Worm (Caenorhabditis elegans) whole organism, L4 larva: ENCODE results near the gene spp-7.

ENCODE experiments used
- D1046.2 ChIP-seq: fragments of 200-800 bp; sonication (Bioruptor generic); IDR thresholded peaks from 2 replicates; pipeline ENCODE4 v1.3.6; 2022; ENCODE audit warnings: missing genetic modification characterization, missing compliant biosample characterization
- F26F4.8 ChIP-seq: fragments of 200-800 bp; sonication (Bioruptor generic); conservative IDR thresholded peaks from 2 replicates; pipeline ENCODE4 v1.3.6; 2022; ENCODE audit warnings: missing genetic modification characterization, missing compliant biosample characterization
- F44E2.7 ChIP-seq: fragments of 200-800 bp; sonication (Bioruptor generic); IDR thresholded peaks from 2 replicates; pipeline ENCODE4 v2.1.2; 2022; ENCODE audit warnings: missing genetic modification characterization, missing compliant biosample characterization
- R02D3.7 ChIP-seq: fragments of 150-350 bp; sonication (generic microtip); optimal IDR thresholded peaks from 3 replicates; lab custom pipeline; 2014; ENCODE audit warnings: missing biosample characterization, missing genetic modification characterization
- T20F7.1 ChIP-seq: fragments of 200-800 bp; sonication (Bioruptor generic); optimal IDR thresholded peaks from 2 replicates; lab custom pipeline; 2018; ENCODE audit warnings: mild to moderate bottlenecking, missing genetic modification characterization, missing compliant biosample characterization
- ZK337.2 ChIP-seq: fragments of 200-800 bp; sonication (Bioruptor generic); IDR thresholded peaks from 2 replicates; pipeline ENCODE4 v1.3.6; 2022; ENCODE audit warnings: missing genetic modification reagents, missing genetic modification characterization, missing compliant biosample characterization
- aha-1 ChIP-seq: fragments of 150-350 bp; peaks from one replicate; lab custom pipeline; 2014; ENCODE audit warnings: missing biosample characterization, missing genetic modification characterization
- aly-2 ChIP-seq: sonication (generic microtip); optimal IDR thresholded peaks from 2 replicates; lab custom pipeline; 2018; ENCODE audit warnings: missing biosample characterization, missing genetic modification characterization
- attf-4 ChIP-seq: sonication (generic microtip); optimal IDR thresholded peaks from 3 replicates; lab custom pipeline; 2017; ENCODE audit warnings: missing biosample characterization, missing genetic modification characterization
- ceh-28 ChIP-seq: fragments of 150-350 bp; optimal IDR thresholded peaks from 2 replicates; lab custom pipeline; 2014; ENCODE audit warnings: missing biosample characterization, missing genetic modification reagents, missing genetic modification characterization
- ces-1 ChIP-seq: fragments of 150-350 bp; sonication (generic microtip); optimal IDR thresholded peaks from 4 replicates; lab custom pipeline; 2014; ENCODE audit warnings: missing biosample characterization, missing genetic modification reagents, missing genetic modification characterization
- daf-12 ChIP-seq: fragments of 150-350 bp; optimal IDR thresholded peaks from 2 replicates; lab custom pipeline; 2014; ENCODE audit warnings: missing biosample characterization, missing genetic modification reagents, missing genetic modification characterization
- daf-16 ChIP-seq, 3 experiments: sonication (generic microtip); optimal IDR thresholded peaks; 2 replicates each; lab custom pipeline; 2016 to 2017; ENCODE audit warnings: missing genetic modification characterization in 3 of 3, missing genetic modification reagents in 3 of 3, mild to moderate bottlenecking in 2 of 3, missing compliant biosample characterization in 2 of 3, missing biosample characterization in 1 of 3, moderate library complexity in 1 of 3
- daf-19 ChIP-seq: fragments of 200-800 bp; sonication (Bioruptor generic); conservative IDR thresholded peaks from 2 replicates; pipeline ENCODE4 v1.3.6; 2022; ENCODE audit warnings: missing genetic modification characterization, missing compliant biosample characterization
- dpl-1 ChIP-seq: fragments of 150-350 bp; optimal IDR thresholded peaks from 2 replicates; lab custom pipeline; 2014; ENCODE audit warnings: missing biosample characterization, missing genetic modification reagents, missing genetic modification characterization
- duxl-1 ChIP-seq: sonication (generic microtip); optimal IDR thresholded peaks from 2 replicates; lab custom pipeline; 2016; ENCODE audit warnings: mild to moderate bottlenecking, missing genetic modification characterization, moderate library complexity, missing compliant biosample characterization; ENCODE audit not compliant: poor library complexity
- fkh-10 ChIP-seq: fragments of 150-350 bp; optimal IDR thresholded peaks from 2 replicates; lab custom pipeline; 2014; ENCODE audit warnings: missing biosample characterization, missing genetic modification reagents, missing genetic modification characterization
- hif-1 ChIP-seq, 2 experiments: sonication (generic microtip); optimal IDR thresholded peaks; 2 replicates each; lab custom pipeline; 2016 to 2017; ENCODE audit warnings: missing compliant biosample characterization in 2 of 2, missing genetic modification characterization in 2 of 2, missing genetic modification reagents in 2 of 2, missing genotype in 2 of 2, mild to moderate bottlenecking in 1 of 2
- hlh-11 ChIP-seq: fragments of 200-800 bp; sonication (Bioruptor generic); optimal IDR thresholded peaks from 2 replicates; lab custom pipeline; 2018; ENCODE audit warnings: mild to moderate bottlenecking, missing genetic modification characterization, missing compliant biosample characterization
- hlh-30 ChIP-seq: sonication (generic microtip); optimal IDR thresholded peaks from 2 replicates; lab custom pipeline; 2017; ENCODE audit warnings: antibody characterized with exemption, mild to moderate bottlenecking, missing genetic modification characterization, missing compliant biosample characterization; ENCODE audit not compliant: insufficient read depth
- hmg-1.1 ChIP-seq: fragments of 200-800 bp; sonication (Bioruptor generic); IDR thresholded peaks from 2 replicates; pipeline ENCODE4 v1.3.6; 2022; ENCODE audit warnings: missing genetic modification reagents, missing genetic modification characterization, missing compliant biosample characterization
- lin-1 ChIP-seq: fragments of 200-800 bp; sonication (Bioruptor generic); IDR thresholded peaks from 2 replicates; pipeline ENCODE4 v1.3.6; 2022; ENCODE audit warnings: missing genetic modification reagents, missing genetic modification characterization, missing compliant biosample characterization
- lin-13 ChIP-seq: fragments of 150-350 bp; optimal IDR thresholded peaks from 2 replicates; lab custom pipeline; 2014; ENCODE audit warnings: missing biosample characterization, missing genetic modification reagents, missing genetic modification characterization
- lin-15B ChIP-seq: fragments of 150-350 bp; sonication (generic microtip); optimal IDR thresholded peaks from 3 replicates; lab custom pipeline; 2014; ENCODE audit warnings: missing biosample characterization, missing genetic modification characterization
- madf-9 ChIP-seq: fragments of 200-800 bp; sonication (Bioruptor generic); conservative IDR thresholded peaks from 2 replicates; pipeline ENCODE4 v1.3.6; 2022; ENCODE audit warnings: missing genetic modification reagents, missing genetic modification characterization, missing compliant biosample characterization
- mes-2 ChIP-seq: sonication (generic microtip); optimal IDR thresholded peaks from 2 replicates; lab custom pipeline; 2016; ENCODE audit warnings: missing genotype, mild to moderate bottlenecking, missing genetic modification characterization, missing compliant biosample characterization; ENCODE audit not compliant: poor library complexity, severe bottlenecking
- nhr-10 ChIP-seq: fragments of 150-350 bp; optimal IDR thresholded peaks from 2 replicates; lab custom pipeline; 2014; ENCODE audit warnings: missing biosample characterization, missing genetic modification characterization
- nhr-102 ChIP-seq: sonication (generic microtip); optimal IDR thresholded peaks from 2 replicates; lab custom pipeline; 2016; ENCODE audit warnings: mild to moderate bottlenecking, missing genetic modification characterization, moderate library complexity, missing compliant biosample characterization
- nhr-111 ChIP-seq: fragments of 200-800 bp; sonication (Bioruptor generic); optimal IDR thresholded peaks from 2 replicates; lab custom pipeline; 2018; ENCODE audit warnings: mild to moderate bottlenecking, missing genetic modification characterization, missing compliant biosample characterization
- nhr-237 ChIP-seq: sonication (generic microtip); optimal IDR thresholded peaks from 2 replicates; lab custom pipeline; 2017; ENCODE audit warnings: missing biosample characterization, missing genetic modification characterization
- nhr-28 ChIP-seq: fragments of 150-350 bp; optimal IDR thresholded peaks from 2 replicates; lab custom pipeline; 2014; ENCODE audit warnings: missing biosample characterization, missing genetic modification characterization
- nhr-41 ChIP-seq: fragments of 200-800 bp; sonication (Bioruptor generic); IDR thresholded peaks from 2 replicates; pipeline ENCODE4 v1.3.6; 2022; ENCODE audit warnings: missing genetic modification reagents, missing genetic modification characterization, missing compliant biosample characterization
- nhr-42 ChIP-seq: fragments of 200-800 bp; sonication (Bioruptor generic); IDR thresholded peaks from 2 replicates; pipeline ENCODE4 v1.3.6; 2022; ENCODE audit warnings: missing genetic modification characterization, missing compliant biosample characterization
- nhr-48 ChIP-seq: sonication (generic microtip); optimal IDR thresholded peaks from 2 replicates; lab custom pipeline; 2016; ENCODE audit warnings: mild to moderate bottlenecking, missing genetic modification characterization, missing compliant biosample characterization
- nhr-6 ChIP-seq: fragments of 150-350 bp; optimal IDR thresholded peaks from 2 replicates; lab custom pipeline; 2014; ENCODE audit warnings: missing biosample characterization, missing genetic modification characterization
- pqm-1 ChIP-seq: sonication (generic microtip); optimal IDR thresholded peaks from 2 replicates; lab custom pipeline; 2017; ENCODE audit warnings: missing biosample characterization, missing genetic modification characterization
- rbr-2 ChIP-seq: sonication (generic microtip); optimal IDR thresholded peaks from 2 replicates; lab custom pipeline; 2016; ENCODE audit warnings: missing genotype, missing genetic modification characterization, missing compliant biosample characterization
- skn-1 ChIP-seq: fragments of 150-350 bp; optimal IDR thresholded peaks from 2 replicates; lab custom pipeline; 2014; ENCODE audit warnings: missing biosample characterization, missing genetic modification characterization
- snpc-1.2 ChIP-seq: fragments of 200-800 bp; sonication (Bioruptor generic); IDR thresholded peaks from 2 replicates; pipeline ENCODE4 v1.3.6; 2022; ENCODE audit warnings: missing genetic modification reagents, missing genetic modification characterization, missing compliant biosample characterization
- spr-3 ChIP-seq: fragments of 200-800 bp; sonication (Bioruptor generic); optimal IDR thresholded peaks from 2 replicates; lab custom pipeline; 2018; ENCODE audit warnings: mild to moderate bottlenecking, missing genetic modification characterization, missing compliant biosample characterization
- tra-1 ChIP-seq: fragments of 200-800 bp; sonication (Bioruptor generic); IDR thresholded peaks from 2 replicates; pipeline ENCODE4 v1.3.6; 2022; ENCODE audit warnings: missing genetic modification reagents, missing genetic modification characterization, missing compliant biosample characterization
- unc-130 ChIP-seq: sonication (generic microtip); optimal IDR thresholded peaks from 2 replicates; lab custom pipeline; 2016; ENCODE audit warnings: missing genetic modification reagents, missing genetic modification characterization, missing compliant biosample characterization
- unc-62 ChIP-seq, 3 experiments: fragments of 150-350 bp in 1 of 3; sonication (generic microtip); optimal IDR thresholded peaks in 2 of 3; peaks in 1 of 3; 1 replicate in 1 of 3; 2 replicates in 2 of 3; lab custom pipeline; 2014 to 2017; ENCODE audit warnings: missing biosample characterization in 3 of 3, missing genetic modification characterization in 3 of 3, missing genetic modification reagents in 3 of 3, missing genotype in 1 of 3
- zip-11 ChIP-seq: fragments of 200-800 bp; sonication (Bioruptor generic); IDR thresholded peaks from 2 replicates; pipeline ENCODE4 v1.3.6; 2022; ENCODE audit warnings: missing genetic modification characterization, missing compliant biosample characterization
- ztf-7 ChIP-seq: fragments of 150-350 bp; optimal IDR thresholded peaks from 2 replicates; lab custom pipeline; 2014; ENCODE audit warnings: missing biosample characterization, missing genetic modification characterization

The spp-7 gene

DNA sequence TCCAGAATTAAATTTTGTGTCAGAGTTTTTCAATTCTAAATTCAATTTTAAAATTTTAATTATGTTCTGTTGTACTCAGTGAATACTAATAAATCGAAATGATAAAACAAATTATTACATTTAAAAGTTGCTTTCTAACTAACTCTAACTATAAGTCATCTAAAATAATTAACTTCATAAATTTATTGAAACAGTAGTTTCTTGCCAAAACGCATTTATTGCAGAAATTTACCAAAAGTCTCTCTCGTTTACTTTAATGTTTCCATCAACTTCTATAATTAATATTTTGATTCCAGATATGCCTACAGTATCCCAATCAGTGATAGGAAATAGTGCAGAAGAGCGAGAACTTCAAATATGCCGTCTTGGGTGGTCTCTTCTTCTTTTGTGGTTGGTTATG is 15.0 kb downstream of the spp-7 start, which contains the start of gene ZK616.1:
Gene ZK616.1 (plus strand): TSS at position 301 of the 400 bp plus-strand sequence.
- TF ChIP-seq nhr-41 (no peak), unc-62 (GFP tag; optimal IDR thresholded peaks at IDR 0.05 in 1 of 2; lab: Kevin White, UChicago) (peak in 1 of 2 experiments; percentile 16), unc-62 (tag; optimal IDR thresholded peaks at IDR 0.05; lab: Kevin White, UChicago) (no peak)

ce11 chrIV:5397539-5397938 is 18.1 kb downstream of the spp-7 start, which contains the start of gene ZK616.2:
Gene ZK616.2 (plus strand): TSS chrIV:5397839.
- no peak for TF ChIP-seq zip-11 (GFP tag; lab: Robert Waterston, UW)
- TF ChIP-seq nhr-102 (tag; lab: Kevin White, UChicago) = no peak

DNA sequence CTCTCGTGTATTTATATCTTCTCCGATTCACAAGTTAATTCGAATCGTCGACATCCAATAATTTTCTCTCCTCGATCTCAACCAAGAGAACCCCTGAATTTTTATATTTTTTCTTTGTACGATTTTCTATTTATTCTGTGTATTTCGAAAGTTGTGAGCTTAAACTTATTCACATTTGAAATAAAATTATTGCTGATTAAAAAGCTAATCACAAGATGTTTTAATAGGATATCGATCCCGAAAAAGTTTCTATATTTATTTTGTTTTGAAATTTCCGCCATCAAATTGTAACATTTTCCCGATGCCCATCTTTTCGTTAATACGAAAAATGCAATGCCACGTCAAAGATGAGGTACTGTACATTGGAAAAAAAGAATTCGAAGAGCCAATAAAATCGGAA is 18.8 kb downstream of the spp-7 start, which contains the start of gene ZK616.3:
Gene ZK616.3 (plus strand): TSS at position 301 of the 400 bp plus-strand sequence.
- TF ChIP-seq F44E2.7 (no peak), ces-1 (GFP tag; lab: Kevin White, UChicago) (no peak), unc-130 (GFP tag; lab: Kevin White, UChicago) (no peak), daf-12 (tag; lab: Kevin White, UChicago) (no peak), T20F7.1 (GFP tag; lab: Kevin White, UChicago) (no peak), ZK337.2 (no peak), tra-1 (GFP tag; lab: Robert Waterston, UW) (no peak), nhr-41 (no peak), nhr-111 (GFP tag; lab: Kevin White, UChicago) (no peak), F26F4.8 (GFP tag; lab: Robert Waterston, UW) (no peak), aly-2 (tag; lab: Kevin White, UChicago) (no peak)

- peak; percentile 25 for TF ChIP-seq nhr-48 (tag; lab: Kevin White, UChicago)
- no peak for TF ChIP-seq daf-19 (GFP tag; lab: Robert Waterston, UW)
- no peak for TF ChIP-seq nhr-42
- no peak for TF ChIP-seq skn-1
- peak; percentile 90 for TF ChIP-seq mes-2 (tag; lab: Kevin White, UChicago)
- TF ChIP-seq daf-16 (GFP tag; optimal IDR thresholded peaks at IDR 0.05; lab: Kevin White, UChicago) = peak in 1 of 2 experiments; percentile 27
- peak; percentile 44 for TF ChIP-seq daf-16 (tag; optimal IDR thresholded peaks at IDR 0.05; lab: Kevin White, UChicago)
- peak; percentile 32 for TF ChIP-seq aha-1
- TF ChIP-seq T20F7.1 (GFP tag; lab: Kevin White, UChicago) = peak; percentile 41
- TF ChIP-seq hlh-11 (tag; lab: Kevin White, UChicago) = peak; percentile 63
- TF ChIP-seq nhr-6 (tag; lab: Kevin White, UChicago) = peak; percentile 37
- no peak for TF ChIP-seq spr-3 (GFP tag; lab: Kevin White, UChicago)
- TF ChIP-seq lin-1 (GFP tag; lab: Robert Waterston, UW) = no peak
- TF ChIP-seq attf-4 (tag; lab: Kevin White, UChicago) = no peak
- TF ChIP-seq hif-1 (tag; optimal IDR thresholded peaks at IDR 0.05; lab: Kevin White, UChicago) = no peak
- TF ChIP-seq pqm-1 = no peak
- peak; percentile 76 for TF ChIP-seq nhr-102 (tag; lab: Kevin White, UChicago)
- TF ChIP-seq hlh-30 (tag; lab: Kevin White, UChicago) = peak; percentile 67
- TF ChIP-seq lin-15B (tag; lab: Kevin White, UChicago) = no peak
- no peak for TF ChIP-seq nhr-237 (tag; lab: Kevin White, UChicago)
- peak; percentile 86 for TF ChIP-seq dpl-1 (GFP tag; lab: Kevin White, UChicago)
- TF ChIP-seq nhr-10 (tag; lab: Kevin White, UChicago) = no peak
- peak; percentile 82 for TF ChIP-seq snpc-1.2 (GFP tag; lab: Robert Waterston, UW)
- TF ChIP-seq rbr-2 (tag; lab: Kevin White, UChicago) = peak; percentile 78
- TF ChIP-seq duxl-1 (tag; lab: Kevin White, UChicago) = peak; percentile 52
- TF ChIP-seq D1046.2 (GFP tag; lab: Robert Waterston, UW) = no peak
- no peak for TF ChIP-seq fkh-10 (GFP tag; lab: Kevin White, UChicago)
- no peak for TF ChIP-seq R02D3.7 (tag; lab: Kevin White, UChicago)
- peak; percentile 64 for TF ChIP-seq ztf-7 (tag; lab: Kevin White, UChicago)
- TF ChIP-seq nhr-28 (tag; lab: Kevin White, UChicago) = peak; percentile 28
- peak; percentile 68 for TF ChIP-seq hmg-1.1 (GFP tag; lab: Robert Waterston, UW)
- peak; percentile 63 for TF ChIP-seq lin-13 (GFP tag; lab: Kevin White, UChicago)
- 0 out of 2 replicates have a peak, but pooled peaks have one; percentile 36 for TF ChIP-seq madf-9 (GFP tag; lab: Robert Waterston, UW)
- TF ChIP-seq ceh-28 (tag; lab: Kevin White, UChicago) = peak; percentile 44
Measured at ce11 chrIV:5394687-5395086, 20.9 kb downstream of the spp-7 start, which contains the start of the genes perm-3 and swsn-6. Gene perm-3 (minus strand): TSS chrIV:5394804. Gene swsn-6 (plus strand): TSS chrIV:5395033.
